Worm (Caenorhabditis elegans) whole organism, mixed stage, embryonic: Measurements from ENCODE around the gene pus-1.

Source experiments
- M03D4.4 ChIP-seq: sonication (generic microtip); optimal IDR thresholded peaks from 2 replicates; lab custom pipeline; 2017; ENCODE audit warnings: mild to moderate bottlenecking, missing genetic modification characterization, missing compliant biosample characterization
- bed-3 ChIP-seq: fragments of 200-800 bp; sonication (Bioruptor generic); optimal IDR thresholded peaks from 3 replicates; lab custom pipeline; 2018; ENCODE audit warnings: mild to moderate bottlenecking, missing genetic modification characterization, moderate library complexity, missing compliant biosample characterization
- blmp-1 ChIP-seq: fragments of 150-350 bp; optimal IDR thresholded peaks from 2 replicates; lab custom pipeline; 2014; ENCODE audit warnings: missing biosample characterization, missing genetic modification characterization
- ceh-39 ChIP-seq: fragments of 150-350 bp; optimal IDR thresholded peaks from 2 replicates; lab custom pipeline; 2014; ENCODE audit warnings: missing biosample characterization, missing genetic modification characterization
- ceh-43 ChIP-seq: fragments of 200-800 bp; sonication (Bioruptor generic); optimal IDR thresholded peaks from 2 replicates; lab custom pipeline; 2018; ENCODE audit warnings: mild to moderate bottlenecking, missing genetic modification characterization, moderate library complexity, missing compliant biosample characterization
- ceh-83 ChIP-seq: fragments of 200-800 bp; sonication (Bioruptor generic); optimal IDR thresholded peaks from 2 replicates; lab custom pipeline; 2018; ENCODE audit warnings: mild to moderate bottlenecking, missing genetic modification characterization, missing compliant biosample characterization
- ces-1 ChIP-seq: fragments of 150-350 bp; optimal IDR thresholded peaks from 2 replicates; lab custom pipeline; 2014; ENCODE audit warnings: missing biosample characterization, missing genetic modification reagents, missing genetic modification characterization
- cnd-1 ChIP-seq: fragments of 200-800 bp; sonication (Bioruptor generic); optimal IDR thresholded peaks from 2 replicates; lab custom pipeline; 2018; ENCODE audit warnings: mild to moderate bottlenecking, missing genetic modification characterization, missing compliant biosample characterization
- drap-1 ChIP-seq: fragments of 200-800 bp; sonication (Bioruptor generic); optimal IDR thresholded peaks from 3 replicates; lab custom pipeline; 2018; ENCODE audit warnings: mild to moderate bottlenecking, missing genetic modification characterization, missing compliant biosample characterization
- elt-3 ChIP-seq: fragments of 150-350 bp; optimal IDR thresholded peaks from 2 replicates; lab custom pipeline; 2014; ENCODE audit warnings: missing biosample characterization, missing genetic modification characterization
- flh-1 ChIP-seq: fragments of 200-800 bp; sonication (Bioruptor generic); optimal IDR thresholded peaks from 2 replicates; lab custom pipeline; 2018; ENCODE audit warnings: mild to moderate bottlenecking, missing genetic modification characterization, moderate library complexity, missing compliant biosample characterization
- ham-2 ChIP-seq: fragments of 200-800 bp; sonication (Bioruptor generic); optimal IDR thresholded peaks from 2 replicates; lab custom pipeline; 2018; ENCODE audit warnings: mild to moderate bottlenecking, missing genetic modification characterization, missing compliant biosample characterization
- hlh-1 ChIP-seq: fragments of 150-350 bp; optimal IDR thresholded peaks from 2 replicates; lab custom pipeline; 2014; ENCODE audit warnings: missing biosample characterization, missing genetic modification reagents, missing genetic modification characterization
- lin-13 ChIP-seq: fragments of 150-350 bp; optimal IDR thresholded peaks from 2 replicates; lab custom pipeline; 2014; ENCODE audit warnings: missing biosample characterization, missing genetic modification characterization
- lin-32 ChIP-seq: fragments of 200-800 bp; sonication (Bioruptor generic); optimal IDR thresholded peaks from 2 replicates; lab custom pipeline; 2018; ENCODE audit warnings: mild to moderate bottlenecking, missing genetic modification characterization, missing compliant biosample characterization
- lsy-2 ChIP-seq: fragments of 150-350 bp; optimal IDR thresholded peaks from 2 replicates; lab custom pipeline; 2014; ENCODE audit warnings: missing biosample characterization, missing genetic modification characterization
- mab-5 ChIP-seq: fragments of 150-350 bp; optimal IDR thresholded peaks from 2 replicates; lab custom pipeline; 2014; ENCODE audit warnings: missing biosample characterization, missing genetic modification characterization
- mep-1 ChIP-seq: fragments of 150-350 bp; optimal IDR thresholded peaks from 2 replicates; lab custom pipeline; 2017; ENCODE audit warnings: missing biosample characterization, missing genetic modification reagents, missing genetic modification characterization, inconsistent platforms
- mls-2 ChIP-seq: sonication (generic microtip); optimal IDR thresholded peaks from 2 replicates; lab custom pipeline; 2016; ENCODE audit warnings: mild to moderate bottlenecking, missing genetic modification characterization, moderate library complexity, missing compliant biosample characterization
- nhr-12 ChIP-seq: fragments of 150-350 bp; optimal IDR thresholded peaks from 2 replicates; lab custom pipeline; 2014; ENCODE audit warnings: missing biosample characterization, missing genetic modification characterization
- nhr-2 ChIP-seq: fragments of 150-350 bp; optimal IDR thresholded peaks from 2 replicates; lab custom pipeline; 2014; ENCODE audit warnings: missing biosample characterization, missing genetic modification characterization
- nhr-237 ChIP-seq: fragments of 150-350 bp; optimal IDR thresholded peaks from 2 replicates; lab custom pipeline; 2014; ENCODE audit warnings: missing biosample characterization, missing genetic modification characterization
- nhr-28 ChIP-seq: fragments of 150-350 bp; optimal IDR thresholded peaks from 2 replicates; lab custom pipeline; 2014; ENCODE audit warnings: missing biosample characterization, missing genetic modification characterization
- pha-4 ChIP-seq: fragments of 150-350 bp; optimal IDR thresholded peaks from 2 replicates; lab custom pipeline; 2018; ENCODE audit warnings: missing biosample characterization, missing genetic modification reagents, missing genetic modification characterization
- sem-2 ChIP-seq: fragments of 200-800 bp; sonication (Bioruptor generic); optimal IDR thresholded peaks from 2 replicates; lab custom pipeline; 2018; ENCODE audit warnings: mild to moderate bottlenecking, missing genetic modification characterization, missing compliant biosample characterization
- snpc-4 ChIP-seq: fragments of 150-350 bp; optimal IDR thresholded peaks from 2 replicates; lab custom pipeline; 2014; ENCODE audit warnings: missing biosample characterization, missing genetic modification characterization
- sptf-1 ChIP-seq: sonication (generic microtip); optimal IDR thresholded peaks from 2 replicates; lab custom pipeline; 2017; ENCODE audit warnings: mild to moderate bottlenecking, missing genetic modification characterization, moderate library complexity, missing compliant biosample characterization
- unc-120 ChIP-seq: sonication (generic microtip); optimal IDR thresholded peaks from 2 replicates; lab custom pipeline; 2017; ENCODE audit warnings: missing genetic modification characterization, missing compliant biosample characterization; ENCODE audit not compliant: poor library complexity, severe bottlenecking
- unc-39 ChIP-seq: fragments of 150-350 bp; optimal IDR thresholded peaks from 2 replicates; lab custom pipeline; 2014; ENCODE audit warnings: missing biosample characterization, missing genetic modification characterization
- unc-62 ChIP-seq: fragments of 150-350 bp; optimal IDR thresholded peaks from 2 replicates; lab custom pipeline; 2014; ENCODE audit warnings: missing biosample characterization, missing genetic modification reagents, missing genetic modification characterization
- zip-8 ChIP-seq: fragments of 150-350 bp; optimal IDR thresholded peaks from 2 replicates; lab custom pipeline; 2014; ENCODE audit warnings: missing biosample characterization, missing genetic modification characterization
- ztf-11 ChIP-seq: fragments of 150-350 bp; optimal IDR thresholded peaks from 2 replicates; lab custom pipeline; 2014; ENCODE audit warnings: missing biosample characterization, missing genetic modification characterization

The pus-1 gene

DNA sequence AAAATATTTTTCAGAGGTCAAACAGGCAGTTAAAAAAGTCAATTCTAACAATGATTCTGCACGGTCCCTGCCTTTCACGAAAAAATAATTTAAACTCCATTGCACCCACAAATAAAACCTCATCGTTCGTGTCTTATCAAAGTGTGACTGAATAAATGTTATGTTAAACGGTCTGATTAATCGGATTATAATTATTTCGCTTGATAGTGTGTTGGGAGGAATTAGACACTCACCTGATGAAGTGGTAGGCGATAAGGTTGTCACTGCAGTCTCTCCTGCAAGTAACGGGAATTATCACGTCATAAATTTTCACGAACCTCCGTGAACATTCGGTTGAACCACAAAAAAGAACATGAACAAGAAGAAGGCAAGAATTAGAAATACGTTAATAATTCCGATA lies 45.5 kb upstream of the pus-1 start:
- no peak for TF ChIP-seq ceh-43 (GFP tag; lab: Kevin White, UChicago)
- no peak for TF ChIP-seq flh-1 (GFP tag; lab: Kevin White, UChicago)
- TF ChIP-seq ceh-83 (GFP tag; lab: Kevin White, UChicago), result no peak
- no peak for TF ChIP-seq bed-3
- no peak for TF ChIP-seq elt-3
- TF ChIP-seq unc-120 (tag; lab: Kevin White, UChicago), result no peak
- no peak for TF ChIP-seq sem-2 (GFP tag; lab: Kevin White, UChicago)
- no peak for TF ChIP-seq ham-2 (GFP tag; lab: Kevin White, UChicago)
- no peak for TF ChIP-seq drap-1 (GFP tag; lab: Kevin White, UChicago)
- TF ChIP-seq snpc-4 (tag; lab: Kevin White, UChicago), result no peak
- no peak for TF ChIP-seq zip-8 (tag; lab: Kevin White, UChicago)
- no peak for TF ChIP-seq lin-32 (GFP tag; lab: Kevin White, UChicago)
- no peak for TF ChIP-seq ztf-11 (tag; lab: Kevin White, UChicago)
- TF ChIP-seq lsy-2 (tag; lab: Kevin White, UChicago), result no peak
- no peak for TF ChIP-seq mab-5 (tag; lab: Kevin White, UChicago)
- TF ChIP-seq nhr-2 (tag; lab: Kevin White, UChicago), result no peak
- no peak for TF ChIP-seq nhr-12 (tag; lab: Kevin White, UChicago)
- no peak for TF ChIP-seq blmp-1

DNA sequence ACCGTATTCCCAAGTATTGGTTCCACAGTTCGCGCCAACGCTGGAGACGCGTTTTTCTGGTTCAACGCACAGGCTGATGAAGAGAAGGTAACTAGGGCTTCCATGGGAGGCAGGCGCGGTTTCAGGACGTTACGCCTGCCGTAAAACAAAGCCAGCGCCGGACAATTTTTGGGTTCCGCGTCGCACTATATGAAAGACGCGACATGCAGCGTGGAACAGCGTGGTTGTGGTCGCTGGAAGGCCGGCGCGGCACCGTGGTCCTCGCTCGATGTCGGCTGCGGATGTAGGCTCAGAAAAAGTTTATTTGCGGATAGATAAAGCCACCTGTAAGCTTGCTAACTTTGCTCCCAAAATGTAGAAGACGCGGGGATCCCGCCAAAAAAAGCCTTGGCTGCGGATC lies 43.7 kb upstream of the pus-1 start:
- TF ChIP-seq sem-2 (GFP tag; lab: Kevin White, UChicago) (no peak), lsy-2 (tag; lab: Kevin White, UChicago) (no peak), M03D4.4 (tag; lab: Kevin White, UChicago) (no peak), ham-2 (GFP tag; lab: Kevin White, UChicago) (no peak), cnd-1 (no peak), bed-3 (no peak), mab-5 (tag; lab: Kevin White, UChicago) (no peak), snpc-4 (tag; lab: Kevin White, UChicago) (no peak), drap-1 (GFP tag; lab: Kevin White, UChicago) (no peak)
- TF ChIP-seq, all 35 proteins: peak for 0

DNA sequence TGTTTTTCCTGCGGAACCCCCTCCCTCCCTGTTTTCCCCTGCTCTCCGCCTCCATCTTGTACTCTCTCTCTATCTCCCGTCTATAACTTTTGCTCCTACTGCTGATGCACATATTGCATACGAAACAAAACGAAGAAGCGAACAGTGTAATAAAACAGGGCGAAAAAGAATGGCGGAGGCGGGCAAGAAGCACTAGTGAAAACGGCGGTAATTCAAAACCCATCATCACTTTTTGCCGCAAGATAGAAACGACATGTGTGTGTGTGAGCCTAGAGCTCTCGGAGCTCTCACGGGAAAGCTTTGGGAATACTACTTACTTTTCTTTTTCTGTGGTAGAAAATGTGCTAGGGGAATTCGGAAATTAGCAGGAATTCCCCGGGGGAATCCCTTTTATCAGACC lies 41.3 kb upstream of the pus-1 start:
- no peak for TF ChIP-seq cnd-1
- no peak for TF ChIP-seq ceh-39 (tag; lab: Kevin White, UChicago)
- TF ChIP-seq lsy-2 (tag; lab: Kevin White, UChicago), result no peak
- TF ChIP-seq unc-62 (GFP tag; lab: Kevin White, UChicago), result no peak
- TF ChIP-seq bed-3, result no peak
- TF ChIP-seq ztf-11 (tag; lab: Kevin White, UChicago), result no peak
- no peak for TF ChIP-seq lin-13 (tag; lab: Kevin White, UChicago)
- TF ChIP-seq mls-2 (tag; lab: Kevin White, UChicago), result no peak
- TF ChIP-seq flh-1 (GFP tag; lab: Kevin White, UChicago), result no peak
- no peak for TF ChIP-seq lin-32 (GFP tag; lab: Kevin White, UChicago)
- TF ChIP-seq pha-4, result no peak
- TF ChIP-seq sptf-1 (tag; lab: Kevin White, UChicago), result no peak
- no peak for TF ChIP-seq mab-5 (tag; lab: Kevin White, UChicago)
- TF ChIP-seq drap-1 (GFP tag; lab: Kevin White, UChicago), result no peak
- TF ChIP-seq unc-39 (tag; lab: Kevin White, UChicago), result no peak
- TF ChIP-seq nhr-237 (tag; lab: Kevin White, UChicago), result no peak

DNA sequence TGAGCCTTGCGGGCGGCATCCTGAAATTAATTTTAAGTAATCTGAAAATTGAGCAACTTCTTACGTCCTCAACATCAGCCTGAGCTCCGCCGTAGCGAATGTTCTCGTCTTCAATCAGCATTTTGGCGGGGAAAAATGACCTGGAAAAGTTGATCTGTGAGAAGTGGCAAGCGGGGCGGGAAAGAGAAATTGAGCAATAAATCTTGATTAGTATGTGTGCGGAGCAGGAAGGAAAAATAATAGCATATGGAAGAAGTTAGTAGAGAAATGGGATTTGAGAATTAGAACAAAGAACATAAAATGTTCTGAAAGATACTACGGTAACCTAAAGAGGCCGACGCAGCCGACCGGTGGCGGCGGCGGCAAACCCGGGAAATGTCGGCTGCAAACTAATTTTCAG lies 40.2 kb upstream of the pus-1 start, which contains the start of gene tni-3:
TSS of gene tni-3 (minus strand) at position 140 of the 400 bp plus-strand sequence.
- no peak for TF ChIP-seq nhr-12 (tag; lab: Kevin White, UChicago)

DNA sequence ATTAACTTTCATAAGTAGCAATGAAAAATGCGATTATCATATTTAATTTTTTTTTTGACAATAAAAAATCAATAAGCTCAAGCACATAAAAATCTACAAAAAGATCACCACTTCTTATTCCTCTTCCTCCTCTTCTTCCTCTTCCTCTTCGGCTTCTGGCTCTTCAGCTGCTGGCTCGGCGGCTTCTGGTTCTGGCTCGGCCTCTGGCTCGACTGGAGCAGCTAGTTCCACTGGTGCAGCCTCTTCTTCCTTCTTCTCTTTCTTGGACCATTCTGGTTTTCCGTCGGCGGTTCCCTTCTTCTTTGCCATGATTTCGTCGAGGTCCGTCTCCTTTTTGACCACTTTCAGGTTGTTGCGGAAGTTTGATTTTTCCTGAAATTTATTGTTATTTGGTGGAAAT lies 38.9 kb upstream of the pus-1 start:
- TF ChIP-seq ham-2 (GFP tag; lab: Kevin White, UChicago) (no peak), ces-1 (GFP tag; lab: Kevin White, UChicago) (no peak), nhr-237 (tag; lab: Kevin White, UChicago) (no peak), unc-120 (tag; lab: Kevin White, UChicago) (no peak), unc-39 (tag; lab: Kevin White, UChicago) (no peak), lin-13 (tag; lab: Kevin White, UChicago) (no peak)

DNA sequence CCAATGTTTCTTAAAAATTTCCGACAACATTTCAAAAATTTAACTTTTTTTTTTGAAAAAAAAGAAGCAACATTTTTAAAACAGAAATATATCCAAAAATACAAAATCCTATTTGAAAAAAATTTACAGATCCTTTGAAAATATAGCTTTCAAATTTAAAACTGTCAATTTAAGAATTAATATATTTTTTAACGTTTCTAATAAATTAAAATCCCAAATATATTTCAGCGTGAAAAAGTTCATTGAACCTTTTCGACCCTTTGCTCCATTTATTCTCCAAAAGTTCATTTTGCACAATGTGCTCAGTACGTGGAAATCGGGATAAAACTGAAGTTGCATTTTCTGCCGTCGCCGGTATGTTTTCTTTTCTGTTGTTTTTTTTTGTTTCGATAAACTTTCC lies 38.1 kb upstream of the pus-1 start, which contains the start of gene phy-3:
TSS of gene phy-3 (plus strand) at position 301 of the 400 bp plus-strand sequence.
- TF ChIP-seq ces-1 (GFP tag; lab: Kevin White, UChicago) (no peak), ceh-39 (tag; lab: Kevin White, UChicago) (no peak), hlh-1 (tag; lab: Kevin White, UChicago) (no peak), ham-2 (GFP tag; lab: Kevin White, UChicago) (no peak), drap-1 (GFP tag; lab: Kevin White, UChicago) (no peak), nhr-237 (tag; lab: Kevin White, UChicago) (no peak), snpc-4 (tag; lab: Kevin White, UChicago) (no peak), zip-8 (tag; lab: Kevin White, UChicago) (no peak), mep-1 (tag; lab: Kevin White, UChicago) (no peak), blmp-1 (no peak), nhr-28 (no peak), sptf-1 (tag; lab: Kevin White, UChicago) (no peak), pha-4 (no peak), mab-5 (tag; lab: Kevin White, UChicago) (no peak), elt-3 (no peak), ceh-43 (GFP tag; lab: Kevin White, UChicago) (no peak)
